Worm (Caenorhabditis elegans) whole organism, L1 larva: ENCODE measurements around the gene best-19.

ENCODE experiments used
- C16A3.4 ChIP-seq: fragments of 150-350 bp; optimal IDR thresholded peaks from 2 replicates; lab custom pipeline; 2014; ENCODE audit warnings: missing biosample characterization, missing genetic modification characterization
- F16B12.6 ChIP-seq: fragments of 150-350 bp; optimal IDR thresholded peaks from 2 replicates; lab custom pipeline; 2014; ENCODE audit warnings: missing biosample characterization, missing genetic modification characterization
- Y116A8C.19 ChIP-seq: sonication (generic microtip); optimal IDR thresholded peaks from 2 replicates; lab custom pipeline; 2016; ENCODE audit warnings: missing compliant biosample characterization, missing genetic modification characterization, borderline replicate concordance
- aha-1 ChIP-seq: fragments of 150-350 bp; optimal IDR thresholded peaks from 2 replicates; lab custom pipeline; 2014; ENCODE audit warnings: missing biosample characterization, missing genetic modification characterization
- aly-2 ChIP-seq: fragments of 150-350 bp; optimal IDR thresholded peaks from 2 replicates; lab custom pipeline; 2014; ENCODE audit warnings: missing biosample characterization, missing genetic modification characterization
- ama-1 ChIP-seq: fragments of 150-350 bp; optimal IDR thresholded peaks from 2 replicates; lab custom pipeline; 2014
- blmp-1 ChIP-seq: fragments of 150-350 bp; optimal IDR thresholded peaks from 2 replicates; lab custom pipeline; 2014; ENCODE audit warnings: missing biosample characterization, missing genetic modification characterization
- ceh-63 ChIP-seq: fragments of 200-800 bp; sonication (Bioruptor generic); optimal IDR thresholded peaks from 2 replicates; lab custom pipeline; 2018; ENCODE audit warnings: mild to moderate bottlenecking, missing genetic modification characterization, missing compliant biosample characterization
- ceh-8 ChIP-seq: fragments of 200-800 bp; sonication (Bioruptor generic); optimal IDR thresholded peaks from 2 replicates; lab custom pipeline; 2018; ENCODE audit warnings: mild to moderate bottlenecking, missing genetic modification characterization, moderate library complexity, missing compliant biosample characterization
- ceh-88 ChIP-seq: fragments of 200-800 bp; sonication (Bioruptor generic); IDR thresholded peaks from 2 replicates; pipeline ENCODE4 v1.3.6; 2022; ENCODE audit warnings: missing genetic modification characterization, missing compliant biosample characterization
- ces-1 ChIP-seq: fragments of 150-350 bp; optimal IDR thresholded peaks from 2 replicates; lab custom pipeline; 2014; ENCODE audit warnings: missing biosample characterization, missing genetic modification reagents, missing genetic modification characterization
- dpl-1 ChIP-seq, 3 experiments: fragments of 150-350 bp in 2 of 3; sonication (generic microtip) in 1 of 3; optimal IDR thresholded peaks; 2 replicates each; lab custom pipeline; 2014 to 2017; ENCODE audit warnings: missing biosample characterization in 3 of 3, missing genetic modification characterization in 3 of 3, missing genetic modification reagents in 3 of 3
- dsc-1 ChIP-seq: sonication (generic microtip); optimal IDR thresholded peaks from 2 replicates; lab custom pipeline; 2016; ENCODE audit warnings: mild to moderate bottlenecking, missing genetic modification characterization, missing compliant biosample characterization
- efl-1 ChIP-seq, 4 experiments: fragments of 150-350 bp; optimal IDR thresholded peaks in 3 of 4; peaks in 1 of 4; 1 replicate in 1 of 4; 2 replicates in 3 of 4; lab custom pipeline; 2014; ENCODE audit warnings: missing biosample characterization in 2 of 4, missing genetic modification characterization in 2 of 4, missing genetic modification reagents in 2 of 4
- efl-3 ChIP-seq: fragments of 200-800 bp; sonication (Bioruptor generic); optimal IDR thresholded peaks from 2 replicates; lab custom pipeline; 2018; ENCODE audit warnings: mild to moderate bottlenecking, missing genetic modification characterization, missing compliant biosample characterization
- egl-13 ChIP-seq: sonication (generic microtip); optimal IDR thresholded peaks from 2 replicates; lab custom pipeline; 2016; ENCODE audit warnings: missing genotype, missing genetic modification reagents, missing genetic modification characterization, missing compliant biosample characterization
- egl-27 ChIP-seq, 2 experiments: fragments of 150-350 bp in 1 of 2; sonication (generic microtip); optimal IDR thresholded peaks; 3 replicates each; lab custom pipeline; 2017 to 2018; ENCODE audit warnings: missing biosample characterization in 2 of 2, missing genetic modification characterization in 2 of 2, missing genetic modification reagents in 2 of 2
- elt-2 ChIP-seq: sonication (generic microtip); optimal IDR thresholded peaks from 2 replicates; lab custom pipeline; 2016; ENCODE audit warnings: missing genetic modification characterization, mild to moderate bottlenecking, inconsistent platforms, missing compliant biosample characterization, missing genetic modification reagents
- ets-5 ChIP-seq: fragments of 200-800 bp; sonication (Bioruptor generic); IDR thresholded peaks from 2 replicates; pipeline ENCODE4 v1.3.6; 2022; ENCODE audit warnings: missing genetic modification characterization, missing compliant biosample characterization
- fkh-10 ChIP-seq: sonication (generic microtip); optimal IDR thresholded peaks from 2 replicates; lab custom pipeline; 2017; ENCODE audit warnings: missing biosample characterization, missing genetic modification reagents, missing genetic modification characterization
- fos-1 ChIP-seq: fragments of 150-350 bp; optimal IDR thresholded peaks from 2 replicates; lab custom pipeline; 2014; ENCODE audit warnings: missing biosample characterization, missing genetic modification characterization
- isw-1 ChIP-seq: fragments of 200-800 bp; sonication (Bioruptor generic); IDR thresholded peaks from 2 replicates; pipeline ENCODE4 v1.3.6; 2022; ENCODE audit warnings: missing genetic modification characterization, missing compliant biosample characterization
- jun-1 ChIP-seq: fragments of 150-350 bp; optimal IDR thresholded peaks from 2 replicates; lab custom pipeline; 2014; ENCODE audit warnings: missing biosample characterization, missing genetic modification reagents, missing genetic modification characterization
- lin-13 ChIP-seq: fragments of 150-350 bp; optimal IDR thresholded peaks from 2 replicates; lab custom pipeline; 2014; ENCODE audit warnings: missing biosample characterization, missing genetic modification reagents, missing genetic modification characterization
- lin-35 ChIP-seq, 2 experiments: fragments of 150-350 bp; optimal IDR thresholded peaks; 2 replicates each; lab custom pipeline; 2014; ENCODE audit warnings: missing biosample characterization in 2 of 2, missing genetic modification characterization in 2 of 2, missing genetic modification reagents in 2 of 2
- lin-39 ChIP-seq: fragments of 150-350 bp; optimal IDR thresholded peaks from 2 replicates; lab custom pipeline; 2014; ENCODE audit warnings: missing biosample characterization, missing genetic modification reagents, missing genetic modification characterization
- mdl-1 ChIP-seq, 2 experiments: fragments of 150-350 bp; optimal IDR thresholded peaks; 2 replicates each; lab custom pipeline; 2014 to 2017; ENCODE audit warnings: missing biosample characterization in 2 of 2, missing genetic modification characterization in 2 of 2, inconsistent platforms in 1 of 2
- mef-2 ChIP-seq: fragments of 150-350 bp; optimal IDR thresholded peaks from 2 replicates; lab custom pipeline; 2014; ENCODE audit warnings: missing biosample characterization, missing genetic modification characterization
- nhr-12 ChIP-seq: sonication (generic microtip); optimal IDR thresholded peaks from 2 replicates; lab custom pipeline; 2017; ENCODE audit warnings: missing biosample characterization, missing genetic modification characterization
- nhr-237 ChIP-seq: fragments of 150-350 bp; optimal IDR thresholded peaks from 2 replicates; lab custom pipeline; 2014; ENCODE audit warnings: missing biosample characterization, missing genetic modification characterization
- nhr-28 ChIP-seq: fragments of 150-350 bp; optimal IDR thresholded peaks from 2 replicates; lab custom pipeline; 2014; ENCODE audit warnings: missing biosample characterization, missing genetic modification characterization
- nhr-71 ChIP-seq: sonication (generic microtip); optimal IDR thresholded peaks from 2 replicates; lab custom pipeline; 2016; ENCODE audit warnings: mild to moderate bottlenecking, missing genetic modification characterization, moderate library complexity, missing compliant biosample characterization
- nhr-77 ChIP-seq: fragments of 150-350 bp; optimal IDR thresholded peaks from 2 replicates; lab custom pipeline; 2014; ENCODE audit warnings: missing biosample characterization, missing genetic modification characterization
- nhr-84 ChIP-seq: sonication (generic microtip); optimal IDR thresholded peaks from 2 replicates; lab custom pipeline; 2017; ENCODE audit warnings: missing biosample characterization, missing genetic modification characterization
- nhr-85 ChIP-seq: sonication (generic microtip); peaks from one replicate; lab custom pipeline; 2016; ENCODE audit warnings: missing genetic modification characterization, inconsistent platforms, missing compliant biosample characterization
- nhr-90 ChIP-seq: sonication (generic microtip); optimal IDR thresholded peaks from 2 replicates; lab custom pipeline; 2016; ENCODE audit warnings: mild to moderate bottlenecking, missing genetic modification characterization, missing compliant biosample characterization; ENCODE audit not compliant: poor library complexity
- pax-3 ChIP-seq: fragments of 200-800 bp; sonication (Bioruptor generic); optimal IDR thresholded peaks from 2 replicates; lab custom pipeline; 2018; ENCODE audit warnings: mild to moderate bottlenecking, missing genetic modification characterization, moderate library complexity, missing compliant biosample characterization
- rnt-1 ChIP-seq: sonication (generic microtip); optimal IDR thresholded peaks from 2 replicates; lab custom pipeline; 2016; ENCODE audit warnings: mild to moderate bottlenecking, missing genetic modification characterization, moderate library complexity, missing compliant biosample characterization
- skn-1 ChIP-seq: fragments of 150-350 bp; optimal IDR thresholded peaks from 2 replicates; lab custom pipeline; 2014; ENCODE audit warnings: missing biosample characterization, missing genetic modification characterization
- snpc-4 ChIP-seq: fragments of 150-350 bp; optimal IDR thresholded peaks from 2 replicates; lab custom pipeline; 2014; ENCODE audit warnings: missing biosample characterization, missing genetic modification characterization
- snu-23 ChIP-seq: sonication (generic microtip); optimal IDR thresholded peaks from 2 replicates; lab custom pipeline; 2016; ENCODE audit warnings: missing genetic modification characterization, missing compliant biosample characterization
- sox-4 ChIP-seq: sonication (generic microtip); optimal IDR thresholded peaks from 2 replicates; lab custom pipeline; 2016; ENCODE audit warnings: missing genetic modification characterization, missing compliant biosample characterization
- sup-37 ChIP-seq: fragments of 200-800 bp; sonication (Bioruptor generic); optimal IDR thresholded peaks from 2 replicates; lab custom pipeline; 2018; ENCODE audit warnings: mild to moderate bottlenecking, missing genetic modification characterization, missing compliant biosample characterization
- tbx-2 ChIP-seq: sonication (generic microtip); optimal IDR thresholded peaks from 2 replicates; lab custom pipeline; 2016; ENCODE audit warnings: missing genetic modification characterization, missing compliant biosample characterization
- tlp-1 ChIP-seq: fragments of 150-350 bp; optimal IDR thresholded peaks from 2 replicates; lab custom pipeline; 2014; ENCODE audit warnings: missing biosample characterization, missing genetic modification characterization
- unc-130 ChIP-seq: fragments of 150-350 bp; optimal IDR thresholded peaks from 2 replicates; lab custom pipeline; 2017; ENCODE audit warnings: missing biosample characterization, missing genetic modification characterization, inconsistent platforms
- unc-30 ChIP-seq: sonication (generic microtip); optimal IDR thresholded peaks from 2 replicates; lab custom pipeline; 2017; ENCODE audit warnings: missing biosample characterization, missing genetic modification characterization
- unc-98 ChIP-seq: fragments of 200-800 bp; sonication (Bioruptor generic); IDR thresholded peaks from 2 replicates; pipeline ENCODE4 v1.3.6; 2022; ENCODE audit warnings: missing genetic modification characterization, missing compliant biosample characterization
- vab-15 ChIP-seq: sonication (generic microtip); optimal IDR thresholded peaks from 2 replicates; lab custom pipeline; 2017; ENCODE audit warnings: missing genotype, mild to moderate bottlenecking, missing genetic modification characterization, missing compliant biosample characterization
- xbp-1 ChIP-seq: sonication (generic microtip); optimal IDR thresholded peaks from 2 replicates; lab custom pipeline; 2016; ENCODE audit warnings: missing genetic modification characterization, missing compliant biosample characterization
- zag-1 ChIP-seq: fragments of 150-350 bp; optimal IDR thresholded peaks from 2 replicates; lab custom pipeline; 2014; ENCODE audit warnings: missing biosample characterization, missing genetic modification characterization
- zip-4 ChIP-seq: fragments of 200-800 bp; sonication (Bioruptor generic); optimal IDR thresholded peaks from 2 replicates; lab custom pipeline; 2018; ENCODE audit warnings: mild to moderate bottlenecking, missing genetic modification characterization, moderate library complexity, missing compliant biosample characterization
- ztf-11 ChIP-seq, 2 experiments: sonication (generic microtip); optimal IDR thresholded peaks; 2 replicates each; lab custom pipeline; 2016 to 2017; ENCODE audit warnings: missing genetic modification characterization in 2 of 2, missing biosample characterization in 1 of 2, missing compliant biosample characterization in 1 of 2
- ztf-4 ChIP-seq: fragments of 150-350 bp; optimal IDR thresholded peaks from 2 replicates; lab custom pipeline; 2014; ENCODE audit warnings: missing biosample characterization, missing genetic modification characterization

The best-19 gene

ce11 chrIV:255379-255857 lies 28.0 kb upstream of the best-19 start, which contains the start of gene rcat-1:
rcat-1 (minus strand) TSS chrIV:255429.
- TF ChIP-seq nhr-84 (tag; lab: Kevin White, UChicago) (no peak), efl-3 (no peak), pax-3 (tag; lab: Kevin White, UChicago) (peak; percentile 29), ceh-88 (GFP tag; lab: Robert Waterston, UW) (no peak), zag-1 (tag; lab: Kevin White, UChicago) (peak; percentile 49), Y116A8C.19 (tag; lab: Kevin White, UChicago) (no peak), egl-13 (tag; lab: Kevin White, UChicago) (no peak), ceh-63 (GFP tag; lab: Kevin White, UChicago) (no peak), nhr-77 (tag; lab: Kevin White, UChicago) (peak; percentile 82), snpc-4 (peak; percentile 29), tbx-2 (peak; percentile 80), nhr-85 (tag; lab: Kevin White, UChicago) (peak; percentile 87), egl-27 (tag; optimal IDR thresholded peaks at IDR 0.05; lab: Kevin White, UChicago) (peak in 1 of 2 experiments; percentile 43), elt-2 (tag; lab: Kevin White, UChicago) (no peak), dsc-1 (tag; lab: Kevin White, UChicago) (peak; percentile 44), nhr-237 (tag; lab: Kevin White, UChicago) (peak; percentile 81), fkh-10 (GFP tag; lab: Kevin White, UChicago) (peak; percentile 32), skn-1 (tag; lab: Kevin White, UChicago) (peak; percentile 89), rnt-1 (tag; lab: Kevin White, UChicago) (peak; percentile 84), nhr-28 (tag; lab: Kevin White, UChicago) (no peak), F16B12.6 (tag; lab: Kevin White, UChicago) (peak; percentile 73), nhr-90 (tag; lab: Kevin White, UChicago) (peak; percentile 55), unc-30 (tag; lab: Kevin White, UChicago) (no peak), tlp-1 (tag; lab: Kevin White, UChicago) (no peak), nhr-71 (tag; lab: Kevin White, UChicago) (peak; percentile 88), unc-130 (tag; lab: Kevin White, UChicago) (peak; percentile 98), mdl-1 (tag; optimal IDR thresholded peaks at IDR 0.05; lab: Kevin White, UChicago) (peak in 1 of 2 experiments; percentile 74), vab-15 (tag; lab: Kevin White, UChicago) (no peak), nhr-12 (tag; lab: Kevin White, UChicago) (no peak), aha-1 (tag; lab: Kevin White, UChicago) (no peak), jun-1 (peak; percentile 71), fos-1 (peak; percentile 52), lin-35 (GFP tag; optimal IDR thresholded peaks at IDR 0.05; lab: Kevin White, UChicago) (peak; percentile 97 to 99), lin-13 (GFP tag; lab: Kevin White, UChicago) (peak; percentile 91), sox-4 (tag; lab: Kevin White, UChicago) (no peak), isw-1 (GFP tag; lab: Robert Waterston, UW) (peak; percentile 80), efl-1 (optimal IDR thresholded peaks at IDR 0.05; lab: Kevin White, UChicago) (peak; percentile 92 to 97), efl-1 (GFP tag; optimal IDR thresholded peaks at IDR 0.05 in 1 of 2; lab: Kevin White, UChicago) (peak; percentile 96 to 99), ces-1 (GFP tag; lab: Kevin White, UChicago) (no peak), C16A3.4 (tag; lab: Kevin White, UChicago) (peak; percentile 97), xbp-1 (tag; lab: Kevin White, UChicago) (peak; percentile 75), dpl-1 (GFP tag; optimal IDR thresholded peaks at IDR 0.05; lab: Kevin White, UChicago) (peak; percentile 94 to 97 (median 95)), blmp-1 (tag; lab: Kevin White, UChicago) (peak; percentile 87), lin-39 (peak; percentile 14), ceh-8 (no peak), snu-23 (GFP tag; lab: Kevin White, UChicago) (peak; percentile 88), ztf-11 (tag; optimal IDR thresholded peaks at IDR 0.05; lab: Kevin White, UChicago) (no peak), mef-2 (no peak), ztf-4 (tag; lab: Kevin White, UChicago) (no peak), ets-5 (GFP tag; lab: Robert Waterston, UW) (no peak), unc-98 (no peak), sup-37 (no peak), aly-2 (peak; percentile 10), ama-1 (lab: Kevin White, UChicago) (peak; percentile 8), zip-4 (GFP tag; lab: Kevin White, UChicago) (no peak)
